Worm (Caenorhabditis elegans) whole organism, L4 larva: ENCODE data around the gene F01D5.7.
A peak's percentile ranks its signal among the peaks of the same experiment; 100 is the strongest.

Source experiments
- T20F7.1 ChIP-seq: fragments of 200-800 bp; sonication (Bioruptor generic); optimal IDR thresholded peaks from 2 replicates; lab custom pipeline; 2018; ENCODE audit warnings: mild to moderate bottlenecking, missing genetic modification characterization, missing compliant biosample characterization
- T26A8.4 ChIP-seq: fragments of 200-800 bp; sonication (Bioruptor generic); IDR thresholded peaks from 2 replicates; pipeline ENCODE4 v1.3.6; 2022; ENCODE audit warnings: missing genetic modification characterization, missing compliant biosample characterization
- aly-2 ChIP-seq: sonication (generic microtip); optimal IDR thresholded peaks from 2 replicates; lab custom pipeline; 2018; ENCODE audit warnings: missing biosample characterization, missing genetic modification characterization
- ama-1 ChIP-seq: fragments of 150-350 bp; optimal IDR thresholded peaks from 2 replicates; lab custom pipeline; 2014; ENCODE audit warnings: inconsistent platforms, mixed read lengths
- ces-1 ChIP-seq: fragments of 150-350 bp; sonication (generic microtip); optimal IDR thresholded peaks from 4 replicates; lab custom pipeline; 2014; ENCODE audit warnings: missing biosample characterization, missing genetic modification reagents, missing genetic modification characterization
- daf-8 ChIP-seq: fragments of 200-800 bp; sonication (Bioruptor generic); IDR thresholded peaks from 2 replicates; pipeline ENCODE4 v1.3.6; 2022; ENCODE audit warnings: missing genetic modification characterization, missing compliant biosample characterization
- nhr-102 ChIP-seq: sonication (generic microtip); optimal IDR thresholded peaks from 2 replicates; lab custom pipeline; 2016; ENCODE audit warnings: mild to moderate bottlenecking, missing genetic modification characterization, moderate library complexity, missing compliant biosample characterization
- nhr-25 ChIP-seq: sonication (generic microtip); optimal IDR thresholded peaks from 2 replicates; lab custom pipeline; 2017; ENCODE audit warnings: missing genetic modification characterization, mild to moderate bottlenecking, missing compliant biosample characterization, antibody characterized with exemption, moderate library complexity, borderline replicate concordance; ENCODE audit not compliant: insufficient read depth
- pha-4 ChIP-seq, 2 experiments: fragments of 150-350 bp in 1 of 2; fragments of 200-800 bp in 1 of 2; sonication (Bioruptor generic) in 1 of 2; IDR thresholded peaks in 1 of 2; optimal IDR thresholded peaks in 1 of 2; 2 replicates each; pipeline versions ENCODE4 v1.3.6 to Lab custom; 2014 to 2022; ENCODE audit warnings: missing genetic modification characterization in 2 of 2, missing genetic modification reagents in 2 of 2, missing biosample characterization in 1 of 2, missing compliant biosample characterization in 1 of 2
- snpc-4 ChIP-seq: fragments of 150-350 bp; optimal IDR thresholded peaks from 2 replicates; lab custom pipeline; 2014; ENCODE audit warnings: missing biosample characterization, missing genetic modification characterization
- spr-3 ChIP-seq: fragments of 200-800 bp; sonication (Bioruptor generic); optimal IDR thresholded peaks from 2 replicates; lab custom pipeline; 2018; ENCODE audit warnings: mild to moderate bottlenecking, missing genetic modification characterization, missing compliant biosample characterization
- zag-1 ChIP-seq: fragments of 150-350 bp; optimal IDR thresholded peaks from 2 replicates; lab custom pipeline; 2014; ENCODE audit warnings: missing biosample characterization, missing genetic modification characterization

DNA sequence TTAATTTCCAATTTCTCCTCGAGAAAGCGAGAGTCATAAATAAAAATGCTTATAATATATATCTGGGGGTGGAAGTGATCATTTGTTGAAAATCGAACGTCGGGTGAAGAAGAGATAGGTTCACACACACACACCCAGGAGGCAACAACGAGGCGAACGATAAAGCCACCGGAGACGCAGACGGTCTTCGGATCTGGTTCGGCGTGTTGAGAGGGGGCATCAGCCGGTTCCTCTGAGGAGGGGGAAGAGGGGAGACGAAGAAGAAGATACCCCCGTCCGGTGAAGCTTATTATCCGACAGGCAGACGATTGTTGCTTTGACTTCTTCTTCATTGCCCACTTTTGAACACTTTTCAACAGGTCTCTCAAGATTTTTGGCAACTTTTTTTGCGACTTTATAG lies 3.7 kb upstream of the F01D5.7 start:
- TF ChIP-seq spr-3 (GFP tag; lab: Kevin White, UChicago) (no peak), aly-2 (tag; lab: Kevin White, UChicago) (no peak), ama-1 (lab: Kevin White, UChicago) (no peak), nhr-102 (tag; lab: Kevin White, UChicago) (no peak), ces-1 (GFP tag; lab: Kevin White, UChicago) (no peak), snpc-4 (no peak), zag-1 (no peak), nhr-25 (tag; lab: Kevin White, UChicago) (no peak), T26A8.4 (GFP tag; lab: Robert Waterston, UW) (0 out of 2 replicates have a peak, but pooled peaks have one; percentile 20), pha-4 (GFP tag; IDR thresholded peaks at IDR 0.05; lab: Robert Waterston, UW) (no peak), pha-4 (tag; optimal IDR thresholded peaks at IDR 0.05; lab: Kevin White, UChicago) (no peak), daf-8 (no peak), T20F7.1 (GFP tag; lab: Kevin White, UChicago) (no peak)
